Worm (Caenorhabditis elegans): ENCODE results near the gene F31E8.5.

F31E8.5 gene

DNA sequence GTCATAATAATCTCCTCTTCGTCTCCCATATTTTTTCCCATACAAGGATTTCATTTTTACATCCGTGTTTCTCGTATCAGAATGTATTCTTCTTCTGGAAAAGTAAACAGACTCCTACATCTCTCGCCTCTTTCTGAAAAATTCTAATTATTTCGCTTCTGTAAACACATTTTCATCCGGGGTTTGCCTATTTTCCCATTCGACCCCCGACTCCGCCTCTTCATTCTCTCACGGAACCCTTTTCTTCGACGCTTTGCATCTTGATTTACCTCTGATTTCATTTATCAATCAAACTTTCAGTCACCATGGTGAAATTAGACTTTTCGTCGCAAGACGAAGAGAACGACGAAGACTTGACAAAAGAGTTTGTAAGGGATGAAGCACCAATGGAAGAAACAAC is 3.6 kb upstream of the F31E8.5 start, which contains the start of gene snt-1:
Gene snt-1 (plus strand): TSS at position 301 of the 400 bp plus-strand sequence.
- no peak for TF ChIP-seq cog-1 (tag; optimal IDR thresholded peaks at IDR 0.05)
- TF ChIP-seq med-1 (GFP tag; optimal IDR thresholded peaks at IDR 0.05; ENCODE audit: insufficient read depth): no peak
- TF ChIP-seq ztf-29 (GFP tag; IDR thresholded peaks at IDR 0.05): no peak
- TF ChIP-seq flt-1 (GFP tag; IDR thresholded peaks at IDR 0.05): no peak
- TF ChIP-seq tab-1 (GFP tag; IDR thresholded peaks at IDR 0.05): no peak
- TF ChIP-seq klf-2 (GFP tag; conservative IDR thresholded peaks at IDR 0.05): no peak
- TF ChIP-seq T22C8.4 (GFP tag; IDR thresholded peaks at IDR 0.05): no peak
- TF ChIP-seq ztf-23 (GFP tag; IDR thresholded peaks at IDR 0.05): no peak
- no peak for TF ChIP-seq ref-1 (GFP tag; conservative IDR thresholded peaks at IDR 0.05)

DNA sequence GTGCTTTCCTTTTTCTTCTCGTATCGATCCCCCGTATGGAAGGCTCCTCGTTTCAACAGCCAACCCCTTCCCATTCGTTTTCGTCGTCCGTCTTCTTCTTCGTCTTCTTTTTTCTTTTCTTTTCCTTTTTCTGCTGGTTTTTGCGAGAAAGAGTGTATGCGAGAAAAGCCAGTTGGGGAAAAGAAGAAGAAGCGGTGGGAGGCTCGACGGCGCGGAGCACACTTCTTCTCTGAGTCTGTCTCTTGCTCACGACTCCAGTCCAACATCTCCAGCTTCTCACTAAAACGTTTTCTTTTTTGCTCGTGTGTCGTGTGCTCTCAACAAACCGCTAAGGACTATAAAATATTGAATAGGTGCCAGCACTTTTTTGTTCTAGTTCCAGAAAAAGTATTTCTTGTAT is 1.5 kb upstream of the F31E8.5 start:
- TF ChIP-seq flt-1 (GFP tag; IDR thresholded peaks at IDR 0.05) (0 out of 2 replicates have a peak, but pooled peaks have one; percentile 18), ztf-29 (GFP tag; IDR thresholded peaks at IDR 0.05) (no peak)

DNA sequence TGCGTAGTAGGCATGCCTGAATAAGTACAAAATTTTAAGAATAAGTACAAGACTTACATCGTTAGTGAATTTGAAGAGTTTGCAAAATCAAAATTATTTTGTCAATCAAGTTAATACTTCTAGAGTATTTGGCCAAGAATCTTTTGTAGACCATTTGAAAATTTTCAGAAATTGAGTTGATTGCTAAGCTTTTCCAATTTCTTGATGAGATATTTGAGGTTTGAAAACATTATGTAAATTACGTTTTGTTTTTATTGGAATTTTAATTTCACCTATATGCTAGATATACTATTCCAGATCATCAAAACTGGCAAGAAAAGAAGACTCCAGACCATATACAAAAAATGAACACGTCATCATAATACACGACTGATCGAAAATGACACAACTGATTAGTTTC is 4.0 kb downstream of the F31E8.5 start, which contains the start of gene tab-1:
Gene tab-1 (plus strand): TSS at position 301 of the 400 bp plus-strand sequence.
- TF ChIP-seq tab-1 (GFP tag; IDR thresholded peaks at IDR 0.05) (no peak), cog-1 (tag; optimal IDR thresholded peaks at IDR 0.05) (no peak)

DNA sequence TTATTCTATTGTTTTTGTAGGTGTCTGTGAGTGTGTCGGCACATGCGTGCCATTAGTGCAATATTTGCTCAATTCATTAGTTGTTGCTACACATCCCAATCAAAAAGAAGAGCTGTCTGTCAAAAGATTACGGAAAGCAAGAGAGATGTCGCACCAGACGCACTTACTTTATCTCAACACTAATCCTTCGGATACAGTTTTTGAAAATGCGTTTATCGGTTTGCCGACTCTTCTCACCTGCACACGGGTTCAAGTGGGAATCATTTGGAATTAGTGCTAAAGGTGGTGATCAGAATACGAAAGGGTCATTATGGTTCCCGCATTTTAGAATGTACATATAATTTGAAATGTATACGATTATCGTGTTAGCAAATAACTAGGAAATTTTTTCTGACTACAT is 5.8 kb downstream of the F31E8.5 start:
- TF ChIP-seq med-1 (GFP tag; optimal IDR thresholded peaks at IDR 0.05; ENCODE audit: insufficient read depth) (no peak), ref-1 (GFP tag; conservative IDR thresholded peaks at IDR 0.05) (no peak), cog-1 (tag; optimal IDR thresholded peaks at IDR 0.05) (no peak), ztf-29 (GFP tag; IDR thresholded peaks at IDR 0.05) (no peak), flt-1 (GFP tag; IDR thresholded peaks at IDR 0.05) (no peak), tab-1 (GFP tag; IDR thresholded peaks at IDR 0.05) (no peak), T22C8.4 (GFP tag; IDR thresholded peaks at IDR 0.05) (no peak), ztf-23 (GFP tag; IDR thresholded peaks at IDR 0.05) (no peak), klf-2 (GFP tag; conservative IDR thresholded peaks at IDR 0.05) (no peak)

DNA sequence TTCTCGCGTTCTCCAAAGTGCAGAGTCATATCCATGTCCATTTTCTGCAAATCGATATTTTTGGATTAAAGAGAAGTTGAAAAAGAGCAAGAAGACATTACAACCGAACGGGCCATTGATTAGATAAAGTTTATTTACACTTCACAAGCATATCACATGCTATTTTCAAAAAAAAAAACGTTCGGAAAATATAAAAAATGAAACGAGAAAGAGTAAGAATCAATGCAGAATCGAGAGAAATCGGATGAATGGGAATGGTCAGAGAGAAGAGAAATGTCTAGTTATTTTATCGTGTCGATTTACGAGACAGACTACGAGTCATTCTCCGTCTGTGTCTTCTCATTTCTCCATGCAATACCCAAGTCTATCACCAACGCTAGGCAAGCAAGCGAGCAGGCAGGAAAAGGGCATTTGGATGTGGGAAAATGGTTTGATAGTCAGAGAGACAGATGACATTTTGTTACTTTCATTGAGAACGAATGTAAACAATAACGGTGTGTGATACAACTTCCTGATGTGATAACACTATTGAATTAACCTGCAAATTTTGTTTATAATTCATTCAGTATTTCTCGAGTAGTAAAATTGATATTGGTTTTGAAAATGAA is 6.9 kb downstream of the F31E8.5 start, which contains the start of gene F31E8.4:
Gene F31E8.4 (minus strand): TSS at position 51 of the 608 bp plus-strand sequence.
- TF ChIP-seq tab-1 (GFP tag; IDR thresholded peaks at IDR 0.05): 0 out of 2 replicates have a peak, but pooled peaks have one; percentile 23
- TF ChIP-seq flt-1 (GFP tag; IDR thresholded peaks at IDR 0.05): no peak

DNA sequence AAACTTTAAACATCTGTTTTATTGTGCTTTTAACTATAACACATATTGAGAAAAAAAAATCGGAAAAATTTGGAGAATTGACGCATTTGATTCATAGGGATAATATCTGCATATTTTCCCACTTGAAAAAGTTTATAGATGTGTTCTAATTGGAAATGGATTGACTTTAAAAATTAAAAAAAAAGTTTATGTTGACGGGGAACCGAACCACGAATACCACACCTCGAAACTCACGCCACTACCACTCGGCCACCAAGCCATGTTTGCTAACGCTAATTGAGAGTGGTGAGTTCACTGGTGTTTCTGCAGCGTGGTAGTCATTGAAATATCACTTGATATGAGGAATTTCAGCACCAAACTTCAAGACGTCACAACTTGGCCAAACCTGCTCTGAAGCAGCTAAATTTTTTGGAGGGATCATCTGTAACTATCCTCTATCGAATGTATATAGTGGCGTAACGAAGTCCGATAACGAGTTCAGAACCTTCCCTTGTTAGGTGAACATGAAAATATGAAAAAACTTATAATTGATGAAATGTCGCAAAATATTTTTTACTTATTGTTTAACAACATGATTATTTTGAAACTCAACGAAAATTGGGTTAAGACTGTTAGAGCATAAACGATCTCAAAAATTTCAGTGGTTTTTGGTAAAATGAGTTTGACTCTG is 9.2 kb downstream of the F31E8.5 start:
- TF ChIP-seq flt-1 (GFP tag; IDR thresholded peaks at IDR 0.05): peak; percentile 42; the same call in 1 of the 2 replicates

DNA sequence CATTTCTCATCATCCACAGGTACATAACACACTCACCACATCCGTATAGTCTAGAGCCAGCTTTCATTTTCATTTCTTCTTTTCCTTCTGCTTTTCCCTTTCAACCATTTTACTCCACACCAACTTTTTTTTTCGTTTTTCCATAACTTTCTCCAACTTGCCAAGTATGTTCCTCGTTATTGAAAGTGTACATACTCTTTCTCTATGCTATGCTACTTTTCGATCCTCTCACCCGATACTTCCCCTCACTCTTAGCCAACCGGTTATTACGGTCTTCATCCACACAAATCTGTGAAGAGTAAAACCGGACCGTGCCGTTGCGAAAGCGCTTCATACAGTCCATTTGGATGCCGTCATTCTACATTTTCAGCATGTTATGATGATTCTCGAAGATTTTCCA is 15.2 kb downstream of the F31E8.5 start, which contains the start of gene T13C2.2:
Gene T13C2.2 (plus strand): TSS at position 301 of the 400 bp plus-strand sequence.
- TF ChIP-seq tab-1 (GFP tag; IDR thresholded peaks at IDR 0.05) (no peak), ref-1 (GFP tag; conservative IDR thresholded peaks at IDR 0.05) (no peak), med-1 (GFP tag; optimal IDR thresholded peaks at IDR 0.05; ENCODE audit: insufficient read depth) (no peak), klf-2 (GFP tag; conservative IDR thresholded peaks at IDR 0.05) (no peak), cog-1 (tag; optimal IDR thresholded peaks at IDR 0.05) (no peak), ztf-29 (GFP tag; IDR thresholded peaks at IDR 0.05) (no peak), ztf-23 (GFP tag; IDR thresholded peaks at IDR 0.05) (no peak), flt-1 (GFP tag; IDR thresholded peaks at IDR 0.05) (no peak), T22C8.4 (GFP tag; IDR thresholded peaks at IDR 0.05) (no peak)

DNA sequence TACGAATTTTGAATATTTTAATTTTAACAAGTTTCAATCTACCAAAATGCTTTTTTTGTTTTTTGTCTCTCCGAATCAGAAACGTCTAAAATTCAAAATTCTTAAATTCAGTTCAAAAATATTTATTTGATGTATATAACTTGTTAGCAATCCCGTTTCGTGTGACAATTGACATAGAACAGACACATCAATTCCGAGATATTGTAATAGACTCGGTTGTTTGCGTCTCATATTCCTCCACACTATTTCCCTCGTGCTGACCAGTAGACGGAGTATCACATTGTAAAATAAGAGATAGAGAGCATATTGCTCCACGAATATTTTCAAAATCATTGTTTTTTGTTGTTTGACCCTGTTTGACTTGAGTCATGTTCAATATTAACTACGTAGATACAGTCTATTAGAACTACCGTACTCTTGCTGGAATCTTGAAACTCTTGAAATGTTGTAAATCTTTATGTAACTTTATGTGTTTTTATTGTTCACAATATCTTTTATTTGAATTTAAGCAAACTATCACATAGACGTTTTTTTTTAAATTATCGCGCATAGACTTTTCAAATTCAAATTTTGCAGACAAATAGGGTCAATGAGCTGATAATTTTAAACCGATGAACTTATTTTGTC is 18.3 kb downstream of the F31E8.5 start, which contains the start of gene T13C2.3:
Gene T13C2.3 (plus strand): TSS at position 577 of the 627 bp plus-strand sequence.
- TF ChIP-seq flt-1 (GFP tag; IDR thresholded peaks at IDR 0.05): no peak
- no peak for TF ChIP-seq ztf-23 (GFP tag; IDR thresholded peaks at IDR 0.05)
- TF ChIP-seq ztf-29 (GFP tag; IDR thresholded peaks at IDR 0.05): no peak
- no peak for TF ChIP-seq ref-1 (GFP tag; conservative IDR thresholded peaks at IDR 0.05)
- TF ChIP-seq cog-1 (tag; optimal IDR thresholded peaks at IDR 0.05): no peak
- TF ChIP-seq klf-2 (GFP tag; conservative IDR thresholded peaks at IDR 0.05): no peak
- TF ChIP-seq T22C8.4 (GFP tag; IDR thresholded peaks at IDR 0.05): no peak
- no peak for TF ChIP-seq tab-1 (GFP tag; IDR thresholded peaks at IDR 0.05)
- TF ChIP-seq med-1 (GFP tag; optimal IDR thresholded peaks at IDR 0.05; ENCODE audit: insufficient read depth): no peak

DNA sequence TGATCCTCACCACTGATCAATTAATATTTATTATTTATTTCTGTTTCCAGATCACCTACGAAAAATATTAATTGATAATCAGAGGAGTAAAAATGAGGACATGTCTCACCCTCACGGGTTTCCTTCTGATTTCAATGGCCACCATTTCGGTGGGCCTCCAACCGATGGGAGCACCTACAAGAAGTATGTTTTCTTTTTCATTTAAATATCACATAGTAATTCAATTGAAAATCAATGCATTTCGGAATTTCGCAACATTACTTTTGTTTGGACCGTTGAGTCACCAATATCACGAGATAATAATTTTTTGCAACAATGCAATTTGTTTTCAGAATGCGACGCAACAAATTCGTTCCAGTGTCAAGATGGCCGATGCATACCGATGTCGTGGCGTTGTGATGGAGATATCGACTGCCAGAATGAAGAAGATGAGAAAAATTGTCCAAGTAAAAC is 23.7 kb downstream of the F31E8.5 start, which contains the start of gene gldi-2:
Gene gldi-2 (plus strand): TSS at position 51 of the 453 bp plus-strand sequence.
- TF ChIP-seq med-1 (GFP tag; optimal IDR thresholded peaks at IDR 0.05; ENCODE audit: insufficient read depth): no peak
- TF ChIP-seq tab-1 (GFP tag; IDR thresholded peaks at IDR 0.05): no peak
- no peak for TF ChIP-seq klf-2 (GFP tag; conservative IDR thresholded peaks at IDR 0.05)
- TF ChIP-seq T22C8.4 (GFP tag; IDR thresholded peaks at IDR 0.05): no peak
- TF ChIP-seq ztf-29 (GFP tag; IDR thresholded peaks at IDR 0.05): no peak
- TF ChIP-seq cog-1 (tag; optimal IDR thresholded peaks at IDR 0.05): no peak
- no peak for TF ChIP-seq ztf-23 (GFP tag; IDR thresholded peaks at IDR 0.05)
- no peak for TF ChIP-seq ref-1 (GFP tag; conservative IDR thresholded peaks at IDR 0.05)
- TF ChIP-seq flt-1 (GFP tag; IDR thresholded peaks at IDR 0.05): no peak

DNA sequence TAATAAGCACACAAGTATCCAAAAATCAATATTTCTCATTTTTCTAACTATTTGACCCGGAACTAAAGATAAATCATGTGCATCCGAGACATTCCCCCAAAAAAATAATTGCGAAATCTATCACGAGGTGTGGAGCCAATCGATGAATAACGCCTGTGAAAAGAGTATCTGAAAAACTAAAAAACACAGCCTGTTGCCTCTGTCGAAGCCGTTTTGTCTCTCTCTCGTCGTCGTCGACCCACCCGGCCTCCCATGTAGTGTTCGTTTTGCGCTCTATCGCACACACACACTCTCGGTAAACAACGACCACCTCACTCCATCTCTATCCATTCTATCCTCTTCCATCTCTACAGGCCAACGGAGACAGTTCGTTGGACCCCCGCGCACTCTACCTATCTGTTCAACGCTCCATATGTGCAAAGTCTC is 24.3 kb downstream of the F31E8.5 start:
- TF ChIP-seq cog-1 (tag; optimal IDR thresholded peaks at IDR 0.05): no peak
- no peak for TF ChIP-seq flt-1 (GFP tag; IDR thresholded peaks at IDR 0.05)
- no peak for TF ChIP-seq T22C8.4 (GFP tag; IDR thresholded peaks at IDR 0.05)
- TF ChIP-seq ztf-23 (GFP tag; IDR thresholded peaks at IDR 0.05): no peak
- TF ChIP-seq ref-1 (GFP tag; conservative IDR thresholded peaks at IDR 0.05): no peak
- TF ChIP-seq ztf-29 (GFP tag; IDR thresholded peaks at IDR 0.05): no peak
- TF ChIP-seq med-1 (GFP tag; optimal IDR thresholded peaks at IDR 0.05; ENCODE audit: insufficient read depth): no peak
- no peak for TF ChIP-seq tab-1 (GFP tag; IDR thresholded peaks at IDR 0.05)
